Fruit fly (Drosophila melanogaster) whole organism, pupa: ENCODE results near the gene Takl2.

Experiments
- CG12605 ChIP-seq: fragments of 200-800 bp; sonication (Bioruptor generic); IDR thresholded peaks from 2 replicates; pipeline ENCODE4 v1.3.6; 2022; ENCODE audit warnings: missing biosample characterization, missing genetic modification characterization
- CG14655 ChIP-seq: fragments of 200-800 bp; sonication (Bioruptor generic); optimal IDR thresholded peaks from 3 replicates; lab custom pipeline; 2017; ENCODE audit warnings: mild to moderate bottlenecking, missing biosample characterization, missing genetic modification reagents, missing genetic modification characterization
- CG32121 ChIP-seq: fragments of 200-800 bp; sonication (Bioruptor generic); IDR thresholded peaks from 2 replicates; pipeline ENCODE4 v1.3.6; 2022; ENCODE audit warnings: missing biosample characterization, missing genetic modification characterization
- CG4496 ChIP-seq: fragments of 200-800 bp; sonication (Bioruptor generic); IDR thresholded peaks from 3 replicates; pipeline ENCODE4 v1.3.6; 2022; ENCODE audit warnings: missing biosample characterization, missing genetic modification characterization
- CG8159 ChIP-seq: fragments of 200-800 bp; sonication (Bioruptor generic); optimal IDR thresholded peaks from 3 replicates; lab custom pipeline; 2018; ENCODE audit warnings: missing biosample characterization, mild to moderate bottlenecking, missing genetic modification characterization, moderate library complexity
- CG8301 ChIP-seq: fragments of 200-800 bp; sonication (Bioruptor generic); optimal IDR thresholded peaks from 2 replicates; lab custom pipeline; 2018; ENCODE audit warnings: missing biosample characterization, mild to moderate bottlenecking, missing genetic modification characterization
- CG9948 ChIP-seq: fragments of 200-800 bp; sonication (Bioruptor generic); optimal IDR thresholded peaks from 2 replicates; lab custom pipeline; 2018; ENCODE audit warnings: missing biosample characterization, mild to moderate bottlenecking, missing genetic modification characterization, moderate library complexity
- D1 ChIP-seq: fragments of 200-800 bp; sonication (Bioruptor generic); optimal IDR thresholded peaks from 2 replicates; lab custom pipeline; 2018; ENCODE audit warnings: missing biosample characterization, mild to moderate bottlenecking, missing genetic modification characterization, moderate library complexity
- EcR ChIP-seq: fragments of 200-800 bp; sonication (Bioruptor generic); optimal IDR thresholded peaks from 3 replicates; lab custom pipeline; 2019; ENCODE audit warnings: missing biosample characterization, missing genetic modification characterization, mild to moderate bottlenecking, moderate library complexity, missing genetic modification reagents
- rn ChIP-seq: fragments of 200-800 bp; sonication (Bioruptor generic); IDR thresholded peaks from 2 replicates; pipeline ENCODE4 v1.3.6; 2022; ENCODE audit warnings: missing biosample characterization, missing genetic modification characterization

DNA sequence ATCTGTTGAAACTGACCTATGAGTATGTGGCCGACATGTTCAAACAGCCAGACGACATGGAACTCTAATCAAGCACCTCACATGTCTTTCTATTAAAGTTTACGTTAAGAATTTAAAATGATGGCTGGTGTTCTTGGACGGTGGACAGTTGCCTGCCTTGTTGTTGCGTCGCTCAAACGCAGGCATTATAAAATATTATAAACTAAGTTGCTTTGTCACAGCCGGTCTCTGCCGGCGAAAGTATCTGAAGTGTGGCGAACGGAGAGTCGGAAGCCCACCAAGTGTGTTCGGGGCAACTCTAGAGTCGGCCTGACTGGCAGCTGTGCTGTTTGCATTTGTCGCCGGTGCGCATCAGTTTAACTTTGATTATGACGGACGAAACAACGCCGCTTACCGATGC, 39.0 kb downstream of the Takl2 start, which contains the start of gene cd:
- no peak for TF ChIP-seq CG14655
- no peak for TF ChIP-seq CG8301 (tag; lab: Kevin White, UChicago)
- TF ChIP-seq CG4496 (GFP tag; lab: Robert Waterston, UW) = no peak
- no peak for TF ChIP-seq CG12605 (GFP tag; lab: Robert Waterston, UW)
- TF ChIP-seq rn (GFP tag; lab: Robert Waterston, UW) = no peak
- TF ChIP-seq CG9948 = no peak
- TF ChIP-seq EcR (GFP tag; lab: Kevin White, UChicago) = no peak
- no peak for TF ChIP-seq CG32121 (GFP tag; lab: Robert Waterston, UW)
- no peak for TF ChIP-seq CG8159
- TF ChIP-seq D1 (tag; lab: Kevin White, UChicago) = no peak
